Worm (Caenorhabditis elegans): Measurements from ENCODE around the gene Y47G7B.2.
"Not testable (repeated sequence)": the region's sequence is repeated elsewhere in the genome, so short reads cannot be mapped to it uniquely, and the experiment has no call there.

Y47G7B.2 gene

ce11 chrII:2665606-2666005 lies 42.2 kb downstream of the Y47G7B.2 start, which contains the start of gene F22E5.22 (continued):
- no peak for TF ChIP-seq lin-39 (tag; optimal IDR thresholded peaks at IDR 0.05)

ce11 chrII:2665081-2665480 lies 42.7 kb downstream of the Y47G7B.2 start, which contains the start of gene F22E5.2:
Gene F22E5.2, plus strand, starts transcription at chrII:2665381.
- not testable (repeated sequence) for TF ChIP-seq pax-3 (tag; optimal IDR thresholded peaks at IDR 0.05); elt-3 (tag; optimal IDR thresholded peaks at IDR 0.05); dpl-1 (GFP tag; optimal IDR thresholded peaks at IDR 0.05)

DNA sequence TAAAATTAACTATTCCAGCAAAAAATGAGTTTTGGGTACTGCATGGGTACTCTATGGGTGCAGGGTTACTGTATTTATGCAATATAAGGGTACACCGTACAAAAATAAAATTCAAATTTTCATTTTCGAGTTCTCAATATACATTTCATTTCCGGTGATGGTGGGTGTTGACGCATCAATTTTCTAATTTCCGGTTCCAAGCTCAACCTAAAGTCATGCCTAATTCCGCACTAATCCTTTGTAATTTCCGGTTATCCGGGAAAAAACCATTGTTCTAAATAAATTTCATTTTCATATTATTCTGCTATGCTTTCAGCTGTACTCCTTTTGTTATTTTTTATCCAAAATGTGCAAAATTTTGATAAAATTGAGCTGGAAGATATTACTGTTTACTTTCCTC lies 48.5 kb downstream of the Y47G7B.2 start, which contains the start of gene gcy-21:
Gene gcy-21, plus strand, starts transcription at position 301 of the 400 bp plus-strand sequence.
- TF ChIP-seq unc-62 (GFP tag; optimal IDR thresholded peaks at IDR 0.05): no peak
- no peak for TF ChIP-seq irx-1 (tag; optimal IDR thresholded peaks at IDR 0.05)
- no peak for TF ChIP-seq sptf-1 (tag; optimal IDR thresholded peaks at IDR 0.05)
- TF ChIP-seq tbx-2 (tag; optimal IDR thresholded peaks at IDR 0.05): no peak
- TF ChIP-seq lin-39 (tag; optimal IDR thresholded peaks at IDR 0.05): no peak
- TF ChIP-seq fkh-8 (tag; optimal IDR thresholded peaks at IDR 0.05): peak; percentile 7
- no peak for TF ChIP-seq elt-2 (tag; optimal IDR thresholded peaks at IDR 0.05)
- no peak for TF ChIP-seq efl-1 (optimal IDR thresholded peaks at IDR 0.05)
- TF ChIP-seq efl-1 (GFP tag; optimal IDR thresholded peaks at IDR 0.05 in 1 of 2): peak in 1 of 2 experiments; percentile 13
- no peak for TF ChIP-seq dpl-1 (GFP tag; optimal IDR thresholded peaks at IDR 0.05)
- TF ChIP-seq ets-5 (GFP tag; IDR thresholded peaks at IDR 0.05): no peak
- TF ChIP-seq Y116A8C.19 (tag; optimal IDR thresholded peaks at IDR 0.05; ENCODE audit: borderline replicate concordance): no peak
- no peak for TF ChIP-seq C16A3.4 (tag; optimal IDR thresholded peaks at IDR 0.05)
- TF ChIP-seq nhr-84 (tag; optimal IDR thresholded peaks at IDR 0.05): no peak
- no peak for TF ChIP-seq ztf-11 (tag; optimal IDR thresholded peaks at IDR 0.05)

DNA sequence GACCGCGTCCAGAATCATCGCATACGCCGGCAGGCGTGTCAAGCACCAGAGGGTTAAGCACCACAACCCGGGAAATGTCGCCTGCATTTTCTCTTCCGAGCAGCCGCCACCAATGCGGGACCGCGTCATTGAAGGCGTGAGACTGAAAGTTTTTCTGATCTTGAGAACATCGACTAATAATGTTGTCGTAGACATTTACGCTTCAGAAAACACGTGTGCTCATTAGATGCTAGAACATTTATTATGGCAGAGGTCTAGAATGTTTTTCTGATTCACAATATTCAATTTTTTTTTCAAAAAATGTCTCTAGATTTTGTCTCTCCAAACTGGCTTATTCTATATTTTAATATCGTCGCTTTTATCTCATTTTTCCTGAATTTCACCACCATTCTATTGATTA lies 51.2 kb downstream of the Y47G7B.2 start, which contains the start of gene sri-47:
Gene sri-47, plus strand, starts transcription at position 301 of the 400 bp plus-strand sequence.
- TF ChIP-seq mdl-1 (tag; optimal IDR thresholded peaks at IDR 0.05) (no peak), dsc-1 (tag; optimal IDR thresholded peaks at IDR 0.05) (no peak), hlh-17 (GFP tag; optimal IDR thresholded peaks at IDR 0.05; ENCODE audit: borderline replicate concordance) (no peak)
